Worm (Caenorhabditis elegans): Measurements from ENCODE around the gene F57B9.3.

- TF ChIP-seq dao-5 (tag; optimal IDR thresholded peaks at IDR 0.05), result no peak
- TF ChIP-seq him-1 (tag; optimal IDR thresholded peaks at IDR 0.05), result no peak
Observed at ce11 chrIII:6947896-6948295, 8.3 kb downstream of the F57B9.3 start.
